Fruit fly (Drosophila melanogaster): Measurements from ENCODE around the gene Cenp-C.

- no peak for TF ChIP-seq psq (optimal IDR thresholded peaks at IDR 0.05)
- no peak for TF ChIP-seq ttk (optimal IDR thresholded peaks at IDR 0.05)
- no peak for TF ChIP-seq Sin3A (optimal IDR thresholded peaks at IDR 0.05)
- no peak for TF ChIP-seq Myc (optimal IDR thresholded peaks at IDR 0.05)
Measured at dm6 chr3R:8528862-8529261, 35.0 kb upstream of the Cenp-C start, which contains the start of gene CG11741.

Data from Kc167 (cell line).